Fruit fly (Drosophila melanogaster) whole organism, embryonic: Measurements from ENCODE around the gene LIMK1.
A peak's percentile ranks its signal among the peaks of the same experiment; 100 is the strongest.

Experiments
- Aef1 ChIP-seq: fragments of 200-800 bp; sonication (Bioruptor generic); IDR thresholded peaks from 3 replicates; pipeline ENCODE4 v1.3.6; 2022; ENCODE audit warnings: missing biosample characterization, missing genetic modification characterization
- Atf3 ChIP-seq: fragments of 200-800 bp; sonication (Bioruptor generic); optimal IDR thresholded peaks from 3 replicates; lab custom pipeline; 2016; ENCODE audit warnings: missing biosample characterization, missing genetic modification characterization
- B-H1 ChIP-seq: fragments of 200-800 bp; sonication (Bioruptor generic); IDR thresholded peaks from 3 replicates; pipeline ENCODE4 v1.3.6; 2022; ENCODE audit warnings: missing biosample characterization, missing genetic modification characterization
- BEAF-32 ChIP-seq: fragments of 200-800 bp; sonication (Bioruptor generic); optimal IDR thresholded peaks from 3 replicates; lab custom pipeline; 2017; ENCODE audit warnings: missing biosample characterization, missing genetic modification characterization, mild to moderate bottlenecking, moderate library complexity, missing genetic modification reagents
- CG11504 ChIP-seq: fragments of 200-800 bp; sonication (Bioruptor generic); optimal IDR thresholded peaks from 3 replicates; lab custom pipeline; 2019; ENCODE audit warnings: missing biosample characterization, mild to moderate bottlenecking, missing genetic modification characterization, moderate library complexity
- CG14710 ChIP-seq: fragments of 200-800 bp; sonication (Bioruptor generic); optimal IDR thresholded peaks from 3 replicates; lab custom pipeline; 2019; ENCODE audit warnings: missing biosample characterization, mild to moderate bottlenecking, missing genetic modification characterization, moderate library complexity
- CG17361 ChIP-seq: fragments of 200-800 bp; sonication (Bioruptor generic); IDR thresholded peaks from 3 replicates; pipeline ENCODE4 v1.3.6; 2022; ENCODE audit warnings: missing biosample characterization, missing genetic modification characterization
- CG17568 ChIP-seq: fragments of 200-800 bp; sonication (Bioruptor generic); optimal IDR thresholded peaks from 2 replicates; lab custom pipeline; 2018; ENCODE audit warnings: missing biosample characterization, mild to moderate bottlenecking, missing genetic modification characterization, moderate library complexity
- CG17829 ChIP-seq: fragments of 200-800 bp; optimal IDR thresholded peaks from 2 replicates; lab custom pipeline; 2019; ENCODE audit warnings: missing biosample characterization, mild to moderate bottlenecking, missing genetic modification characterization, moderate library complexity
- CG18619 ChIP-seq: fragments of 200-800 bp; sonication (Bioruptor generic); optimal IDR thresholded peaks from 3 replicates; lab custom pipeline; 2017; ENCODE audit warnings: missing biosample characterization, mild to moderate bottlenecking, missing genetic modification characterization
- CG2889 ChIP-seq: fragments of 200-800 bp; sonication (Bioruptor generic); IDR thresholded peaks from 3 replicates; pipeline ENCODE4 v1.3.6; 2022; ENCODE audit warnings: missing biosample characterization, missing genetic modification characterization
- CG32767 ChIP-seq: fragments of 200-800 bp; sonication (Bioruptor generic); IDR thresholded peaks from 2 replicates; pipeline ENCODE4 v1.3.6; 2022; ENCODE audit warnings: missing biosample characterization, missing genetic modification characterization
- CG43689 ChIP-seq: fragments of 200-800 bp; sonication (Bioruptor generic); IDR thresholded peaks from 2 replicates; pipeline ENCODE4 v1.3.6; 2022; ENCODE audit warnings: missing biosample characterization, missing genetic modification characterization
- CG4707 ChIP-seq: fragments of 200-800 bp; sonication (Bioruptor generic); optimal IDR thresholded peaks from 2 replicates; lab custom pipeline; 2018; ENCODE audit warnings: missing biosample characterization, mild to moderate bottlenecking, missing genetic modification characterization, moderate library complexity
- CG9437 ChIP-seq: fragments of 200-800 bp; sonication (Bioruptor generic); optimal IDR thresholded peaks from 2 replicates; lab custom pipeline; 2018; ENCODE audit warnings: missing biosample characterization, mild to moderate bottlenecking, missing genetic modification characterization
- CG9876 ChIP-seq: fragments of 200-800 bp; sonication (Bioruptor generic); optimal IDR thresholded peaks from 2 replicates; lab custom pipeline; 2016; ENCODE audit warnings: missing biosample characterization, missing genetic modification characterization
- D19A ChIP-seq: fragments of 200-800 bp; optimal IDR thresholded peaks from 3 replicates; lab custom pipeline; 2019; ENCODE audit warnings: missing biosample characterization, mild to moderate bottlenecking, missing genetic modification characterization, moderate library complexity
- Dref ChIP-seq: fragments of 200-800 bp; sonication (Bioruptor generic); IDR thresholded peaks from 2 replicates; pipeline ENCODE4 v1.3.6; 2022; ENCODE audit warnings: missing biosample characterization, missing genetic modification characterization
- E2f2 ChIP-seq: fragments of 200-800 bp; sonication (Bioruptor generic); IDR thresholded peaks from 2 replicates; pipeline ENCODE4 v1.3.6; 2022; ENCODE audit warnings: missing biosample characterization, missing genetic modification characterization
- Fer1 ChIP-seq: fragments of 200-800 bp; sonication (Bioruptor generic); optimal IDR thresholded peaks from 2 replicates; lab custom pipeline; 2017; ENCODE audit warnings: missing biosample characterization, mild to moderate bottlenecking, missing genetic modification characterization
- Hey ChIP-seq: fragments of 200-800 bp; sonication (Bioruptor generic); optimal IDR thresholded peaks from 3 replicates; lab custom pipeline; 2018; ENCODE audit warnings: missing biosample characterization, mild to moderate bottlenecking, missing genetic modification characterization
- Hr3 ChIP-seq: fragments of 200-800 bp; sonication (Bioruptor generic); optimal IDR thresholded peaks from 3 replicates; lab custom pipeline; 2016; ENCODE audit warnings: missing biosample characterization, missing genetic modification characterization
- Meics ChIP-seq: fragments of 200-800 bp; sonication (Bioruptor generic); optimal IDR thresholded peaks from 2 replicates; lab custom pipeline; 2017; ENCODE audit warnings: missing biosample characterization, mild to moderate bottlenecking, missing genetic modification characterization
- Neu2 ChIP-seq: fragments of 200-800 bp; sonication (Bioruptor generic); optimal IDR thresholded peaks from 3 replicates; lab custom pipeline; 2016; ENCODE audit warnings: missing biosample characterization, missing genetic modification characterization, borderline replicate concordance
- Nf-YC ChIP-seq: fragments of 200-800 bp; optimal IDR thresholded peaks from 3 replicates; lab custom pipeline; 2019; ENCODE audit warnings: missing biosample characterization, mild to moderate bottlenecking, missing genetic modification characterization, moderate library complexity
- Sry-δ ChIP-seq: fragments of 200-800 bp; sonication (Bioruptor generic); optimal IDR thresholded peaks from 2 replicates; lab custom pipeline; 2016; ENCODE audit warnings: missing biosample characterization, missing genetic modification characterization
- ac ChIP-seq: fragments of 200-800 bp; sonication (Bioruptor generic); optimal IDR thresholded peaks from 3 replicates; lab custom pipeline; 2017; ENCODE audit warnings: missing biosample characterization, mild to moderate bottlenecking, missing genetic modification characterization
- aop ChIP-seq: fragments of 200-800 bp; sonication (Bioruptor generic); IDR thresholded peaks from 2 replicates; pipeline ENCODE4 v1.3.6; 2022; ENCODE audit warnings: missing biosample characterization, missing genetic modification characterization
- az2 ChIP-seq: fragments of 200-800 bp; sonication (Bioruptor generic); optimal IDR thresholded peaks from 3 replicates; lab custom pipeline; 2016; ENCODE audit warnings: missing biosample characterization, missing genetic modification characterization
- cg ChIP-seq: fragments of 200-800 bp; sonication (Bioruptor generic); optimal IDR thresholded peaks from 3 replicates; lab custom pipeline; 2019; ENCODE audit warnings: missing biosample characterization, mild to moderate bottlenecking, missing genetic modification characterization, moderate library complexity
- chif ChIP-seq, 2 experiments: fragments of 200-800 bp; sonication (Bioruptor generic); optimal IDR thresholded peaks; 3 replicates each; lab custom pipeline; 2016; ENCODE audit warnings: missing biosample characterization in 2 of 2, missing genetic modification characterization in 2 of 2
- da ChIP-seq: fragments of 200-800 bp; sonication (Bioruptor generic); optimal IDR thresholded peaks from 2 replicates; lab custom pipeline; 2016; ENCODE audit warnings: missing biosample characterization, missing genetic modification characterization
- dan ChIP-seq: fragments of 200-800 bp; sonication (Bioruptor generic); IDR thresholded peaks from 2 replicates; pipeline ENCODE4 v1.3.6; 2022; ENCODE audit warnings: missing biosample characterization, missing genetic modification characterization
- danr ChIP-seq: fragments of 200-800 bp; sonication (Bioruptor generic); IDR thresholded peaks from 2 replicates; pipeline ENCODE4 v1.3.6; 2022; ENCODE audit warnings: missing biosample characterization, missing genetic modification characterization
- dmrt11E ChIP-seq: fragments of 200-800 bp; sonication (Bioruptor generic); optimal IDR thresholded peaks from 3 replicates; lab custom pipeline; 2018; ENCODE audit warnings: missing biosample characterization, mild to moderate bottlenecking, missing genetic modification characterization, moderate library complexity
- dysf ChIP-seq: fragments of 200-800 bp; sonication (Bioruptor generic); IDR thresholded peaks from 3 replicates; pipeline ENCODE4 v1.3.6; 2022; ENCODE audit warnings: missing biosample characterization, missing genetic modification characterization
- eve ChIP-seq, 2 experiments: fragments of >200 bp; optimal IDR thresholded peaks; 2 replicates each; lab custom pipeline; 2017; ENCODE audit warnings: missing biosample characterization in 2 of 2, missing genetic modification characterization in 2 of 2
- grau ChIP-seq: fragments of 200-800 bp; optimal IDR thresholded peaks from 3 replicates; lab custom pipeline; 2019; ENCODE audit warnings: missing biosample characterization, mild to moderate bottlenecking, missing genetic modification characterization, moderate library complexity
- jumu ChIP-seq: fragments of 200-800 bp; sonication (Bioruptor generic); optimal IDR thresholded peaks from 3 replicates; lab custom pipeline; 2016; ENCODE audit warnings: missing biosample characterization, missing genetic modification characterization
- ken ChIP-seq: fragments of 200-800 bp; sonication (Bioruptor generic); IDR thresholded peaks from 3 replicates; pipeline ENCODE4 v1.3.6; 2022; ENCODE audit warnings: missing biosample characterization, missing genetic modification characterization
- kni ChIP-seq: fragments of 200-800 bp; sonication (Bioruptor generic); optimal IDR thresholded peaks from 3 replicates; lab custom pipeline; 2017; ENCODE audit warnings: mild to moderate bottlenecking, missing biosample characterization, missing genetic modification reagents, missing genetic modification characterization
- lbe ChIP-seq: fragments of 200-800 bp; sonication (Bioruptor generic); optimal IDR thresholded peaks from 2 replicates; lab custom pipeline; 2016; ENCODE audit warnings: missing biosample characterization, mild to moderate bottlenecking, missing genetic modification characterization
- lmd ChIP-seq: fragments of 200-800 bp; sonication (Bioruptor generic); IDR thresholded peaks from 2 replicates; pipeline ENCODE4 v1.3.6; 2022; ENCODE audit warnings: missing biosample characterization, missing genetic modification characterization
- maf-S ChIP-seq: fragments of 200-800 bp; sonication (Bioruptor generic); optimal IDR thresholded peaks from 2 replicates; lab custom pipeline; 2016; ENCODE audit warnings: missing biosample characterization, missing genetic modification characterization
- pum ChIP-seq: fragments of 200-800 bp; sonication (Bioruptor generic); optimal IDR thresholded peaks from 2 replicates; lab custom pipeline; 2016; ENCODE audit warnings: missing biosample characterization, missing genetic modification characterization
- ro ChIP-seq: fragments of 200-800 bp; sonication (Bioruptor generic); IDR thresholded peaks from 2 replicates; pipeline ENCODE4 v1.3.6; 2022; ENCODE audit warnings: missing biosample characterization, missing genetic modification characterization
- sqz ChIP-seq: fragments of 200-800 bp; sonication (Bioruptor generic); optimal IDR thresholded peaks from 3 replicates; lab custom pipeline; 2018; ENCODE audit warnings: missing biosample characterization, mild to moderate bottlenecking, missing genetic modification characterization
- trh ChIP-seq: fragments of 200-800 bp; sonication (Bioruptor generic); optimal IDR thresholded peaks from 2 replicates; lab custom pipeline; 2016; ENCODE audit warnings: missing biosample characterization, missing genetic modification characterization
- vvl ChIP-seq: fragments of 200-800 bp; sonication (Bioruptor generic); IDR thresholded peaks from 2 replicates; pipeline ENCODE4 v1.3.6; 2022; ENCODE audit warnings: missing biosample characterization, missing genetic modification characterization
- wdn ChIP-seq: fragments of 200-800 bp; sonication (Bioruptor generic); IDR thresholded peaks from 2 replicates; pipeline ENCODE4 v1.3.6; 2022; ENCODE audit warnings: missing biosample characterization, missing genetic modification characterization
- yki ChIP-seq: fragments of >200 bp; optimal IDR thresholded peaks from 3 replicates; lab custom pipeline; 2018
- zen ChIP-seq: fragments of 200-800 bp; sonication (Bioruptor generic); optimal IDR thresholded peaks from 3 replicates; lab custom pipeline; 2018; ENCODE audit warnings: missing biosample characterization, mild to moderate bottlenecking, missing genetic modification characterization, moderate library complexity

The LIMK1 gene

DNA sequence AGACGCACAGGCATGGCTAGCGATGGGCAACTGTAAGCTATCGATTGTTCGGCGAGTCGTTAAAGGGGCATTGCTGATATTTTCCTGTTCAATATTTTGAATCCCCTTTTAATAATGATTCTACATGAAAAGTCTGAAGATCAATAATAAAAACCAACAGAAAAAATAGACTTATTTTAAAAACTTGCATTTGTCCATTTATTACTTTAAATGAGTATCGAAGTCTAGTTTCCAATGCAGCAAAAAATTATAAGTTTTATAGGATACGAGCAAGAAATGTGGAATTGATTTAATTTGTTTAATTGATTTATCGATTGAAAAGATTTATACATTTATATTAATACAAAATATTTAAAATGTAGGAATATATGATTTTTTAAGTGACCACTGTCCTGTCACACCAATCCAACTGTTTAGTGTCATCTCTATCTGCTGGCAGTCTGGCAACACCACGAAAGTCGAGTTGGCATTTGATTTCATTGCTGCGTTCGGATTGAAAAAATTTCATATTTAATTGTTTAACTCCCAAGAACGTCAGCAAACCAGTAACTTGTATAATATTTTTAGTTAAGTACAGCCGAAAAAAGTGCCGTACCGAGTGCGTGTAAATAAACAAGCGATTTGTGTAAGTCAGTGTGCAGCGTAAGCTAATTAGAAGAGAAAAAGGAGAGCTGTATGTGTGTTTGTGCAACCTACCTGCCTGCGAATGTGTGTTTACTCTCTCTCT is 3.8 kb upstream of the LIMK1 start, which contains the start of the genes CG1824 and Sec16 (continued):
- TF ChIP-seq maf-S (GFP tag; lab: Kevin White, UChicago) (peak; percentile 2), CG18619 (GFP tag; lab: Kevin White, UChicago) (peak; percentile 42), az2 (GFP tag; lab: Kevin White, UChicago) (peak; percentile 47), sqz (GFP tag; lab: Kevin White, UChicago) (no peak), Hey (tag; lab: Kevin White, UChicago) (no peak), vvl (GFP tag; lab: Robert Waterston, UW) (no peak), CG9876 (GFP tag; lab: Kevin White, UChicago) (no peak), Fer1 (no peak), lmd (peak; percentile 39; the same call in 1 of the 2 replicates), ac (GFP tag; lab: Kevin White, UChicago) (no peak), CG9437 (GFP tag; lab: Kevin White, UChicago) (peak; percentile 65), CG17829 (tag; lab: Kevin White, UChicago) (peak; percentile 41), BEAF-32 (peak; percentile 77), D19A (tag; lab: Kevin White, UChicago) (peak; percentile 26), CG2889 (GFP tag; lab: Robert Waterston, UW) (no peak), dysf (GFP tag; lab: Robert Waterston, UW) (no peak), zen (no peak), dmrt11E (tag; lab: Kevin White, UChicago) (peak; percentile 29), wdn (no peak), CG17568 (GFP tag; lab: Kevin White, UChicago) (no peak), eve (GFP tag; optimal IDR thresholded peaks at IDR 0.05; lab: Kevin White, UChicago) (no peak), ken (GFP tag; lab: Robert Waterston, UW) (no peak), CG17361 (GFP tag; lab: Robert Waterston, UW) (peak; percentile 84), pum (GFP tag; lab: Kevin White, UChicago) (no peak), Nf-YC (tag; lab: Kevin White, UChicago) (peak; percentile 66), chif (GFP tag; optimal IDR thresholded peaks at IDR 0.05; lab: Kevin White, UChicago) (no peak), jumu (GFP tag; lab: Kevin White, UChicago) (no peak), E2f2 (GFP tag; lab: Robert Waterston, UW) (no peak), lbe (GFP tag; lab: Kevin White, UChicago) (no peak), Atf3 (GFP tag; lab: Kevin White, UChicago) (no peak), yki (lab: Kevin White, UChicago) (no peak), Neu2 (GFP tag; lab: Kevin White, UChicago) (no peak), CG4707 (no peak), CG32767 (GFP tag; lab: Robert Waterston, UW) (no peak), kni (no peak), grau (tag; lab: Kevin White, UChicago) (peak; percentile 61), Meics (GFP tag; lab: Kevin White, UChicago) (peak; percentile 52), da (GFP tag; lab: Kevin White, UChicago) (no peak), B-H1 (no peak), Dref (GFP tag; lab: Robert Waterston, UW) (peak; percentile 63), trh (GFP tag; lab: Kevin White, UChicago) (no peak), danr (GFP tag; lab: Robert Waterston, UW) (no peak), CG43689 (GFP tag; lab: Robert Waterston, UW) (no peak), CG14710 (tag; lab: Kevin White, UChicago) (peak; percentile 71), aop (GFP tag; lab: Robert Waterston, UW) (no peak), Aef1 (GFP tag; lab: Robert Waterston, UW) (no peak), ro (GFP tag; lab: Robert Waterston, UW) (no peak), Sry-δ (GFP tag; lab: Kevin White, UChicago) (peak; percentile 82), Hr3 (GFP tag; lab: Kevin White, UChicago) (peak; percentile 38), dan (GFP tag; lab: Robert Waterston, UW) (no peak), cg (GFP tag; lab: Kevin White, UChicago) (peak; percentile 60), CG11504 (tag; lab: Kevin White, UChicago) (no peak)
